Worm (Caenorhabditis elegans): ENCODE results near the gene F10E7.9.

DNA sequence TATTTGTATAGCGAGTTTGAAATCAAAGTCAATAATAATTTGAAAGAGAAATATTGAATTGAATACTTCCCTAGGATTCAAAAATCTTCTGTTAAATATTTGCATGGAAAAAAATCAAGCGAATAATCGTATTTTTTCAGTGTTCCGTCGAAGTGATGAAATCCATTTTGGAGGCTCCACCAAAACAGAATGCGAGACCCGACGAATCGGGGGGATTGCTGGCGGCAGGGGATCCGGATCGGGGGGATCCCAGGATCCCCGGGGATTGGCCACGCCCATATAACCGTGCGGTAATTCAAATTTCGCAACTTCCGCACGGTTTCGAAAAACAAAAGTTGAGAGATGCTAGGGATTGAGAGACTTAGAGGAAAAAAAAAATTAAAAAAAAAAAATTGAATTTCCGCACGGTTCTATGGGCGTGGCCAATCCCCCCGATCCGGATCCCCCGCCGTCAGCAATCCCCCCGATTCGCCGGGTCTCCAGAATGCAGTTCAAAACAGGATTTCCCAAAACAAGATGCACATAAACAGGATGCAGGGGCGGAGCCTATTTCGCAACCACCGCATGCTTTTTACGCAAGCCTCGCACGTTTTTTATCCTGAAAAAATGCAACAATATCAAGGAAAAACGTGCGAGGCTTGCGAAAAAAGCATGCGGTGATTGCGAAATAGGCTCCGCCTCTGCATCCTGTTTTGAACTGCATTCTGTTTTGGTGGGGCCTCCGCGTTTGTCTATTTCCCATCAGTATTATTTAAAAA lies 13.0 kb upstream of the F10E7.9 start, which contains the start of gene F10E7.11:
- TF ChIP-seq gei-17 (GFP tag; optimal IDR thresholded peaks at IDR 0.05) (no peak), pha-4 (tag; optimal IDR thresholded peaks at IDR 0.05) (no peak), bed-2 (GFP tag; IDR thresholded peaks at IDR 0.05) (no peak), tbp1 (GFP tag; optimal IDR thresholded peaks at IDR 0.05) (no peak), ztf-25 (GFP tag; IDR thresholded peaks at IDR 0.05) (0 out of 2 replicates have a peak, but pooled peaks have one; percentile 21), snpc-4 (GFP tag; optimal IDR thresholded peaks at IDR 0.05) (no peak), snpc-4 (tag; optimal IDR thresholded peaks at IDR 0.05) (peak in 2 of 4 experiments; percentile 33 to 34), Y67H2A.10 (GFP tag; conservative IDR thresholded peaks at IDR 0.05) (no peak), hlh-12 (tag; optimal IDR thresholded peaks at IDR 0.05) (no peak)

Data from whole organism, young adult.